Fruit fly (Drosophila melanogaster) whole organism, embryonic: ENCODE data around the gene CaMKI.

Source experiments
- CG12155 ChIP-seq: fragments of 200-800 bp; sonication (Bioruptor generic); optimal IDR thresholded peaks from 3 replicates; lab custom pipeline; 2016; ENCODE audit warnings: missing biosample characterization, missing genetic modification characterization
- CG7556 ChIP-seq: fragments of 200-800 bp; sonication (Bioruptor generic); optimal IDR thresholded peaks from 2 replicates; lab custom pipeline; 2017; ENCODE audit warnings: missing biosample characterization, mild to moderate bottlenecking, missing genetic modification characterization
- Dad ChIP-seq: fragments of 200-800 bp; sonication (Bioruptor generic); optimal IDR thresholded peaks from 3 replicates; lab custom pipeline; 2016; ENCODE audit warnings: missing biosample characterization, missing genetic modification characterization
- Trl ChIP-seq, 3 experiments: fragments of >200 bp in 2 of 3; fragments of 200-800 bp in 1 of 3; sonication (Bioruptor generic) in 1 of 3; optimal IDR thresholded peaks; 2 replicates in 1 of 3; 3 replicates in 2 of 3; lab custom pipeline; 2016 to 2017; ENCODE audit warnings: missing biosample characterization in 1 of 3, missing genetic modification characterization in 1 of 3
- sd ChIP-seq: fragments of 200-800 bp; sonication (Bioruptor generic); optimal IDR thresholded peaks from 3 replicates; lab custom pipeline; 2018; ENCODE audit warnings: missing biosample characterization, mild to moderate bottlenecking, missing genetic modification characterization, moderate library complexity
- sens ChIP-seq: fragments of 200-800 bp; sonication (Bioruptor generic); peaks from one replicate; lab custom pipeline; 2016; ENCODE audit warnings: missing biosample characterization, missing genetic modification characterization

DNA sequence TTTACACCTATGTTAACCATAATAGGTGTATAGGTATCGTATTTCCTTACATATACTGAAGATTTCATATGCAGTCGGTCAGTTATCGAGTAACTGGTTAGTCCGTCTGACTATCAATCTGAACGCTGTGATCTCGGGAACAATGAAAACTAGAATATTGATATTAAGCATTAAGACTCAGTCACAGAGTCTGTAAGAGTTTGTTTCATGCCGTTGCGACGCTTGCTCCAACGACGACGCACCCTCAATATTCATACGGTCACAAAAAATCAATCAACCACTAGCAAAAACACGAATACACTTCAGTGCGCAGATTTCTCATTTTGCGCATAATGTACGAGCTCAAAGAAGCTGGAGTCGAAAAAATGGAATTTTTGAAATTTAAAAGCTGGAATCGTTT is 22.7 kb downstream of the CaMKI start:
- TF ChIP-seq CG7556 (no peak), sens (GFP tag; lab: Kevin White, UChicago) (no peak), Dad (GFP tag; lab: Kevin White, UChicago) (no peak), Trl (optimal IDR thresholded peaks at IDR 0.05; lab: Kevin White, UChicago) (no peak), Trl (GFP tag; optimal IDR thresholded peaks at IDR 0.05; lab: Kevin White, UChicago) (no peak), sd (tag; lab: Kevin White, UChicago) (no peak), CG12155 (GFP tag; lab: Kevin White, UChicago) (no peak)
